Worm (Caenorhabditis elegans): ENCODE data around the gene F13A2.9.

DNA sequence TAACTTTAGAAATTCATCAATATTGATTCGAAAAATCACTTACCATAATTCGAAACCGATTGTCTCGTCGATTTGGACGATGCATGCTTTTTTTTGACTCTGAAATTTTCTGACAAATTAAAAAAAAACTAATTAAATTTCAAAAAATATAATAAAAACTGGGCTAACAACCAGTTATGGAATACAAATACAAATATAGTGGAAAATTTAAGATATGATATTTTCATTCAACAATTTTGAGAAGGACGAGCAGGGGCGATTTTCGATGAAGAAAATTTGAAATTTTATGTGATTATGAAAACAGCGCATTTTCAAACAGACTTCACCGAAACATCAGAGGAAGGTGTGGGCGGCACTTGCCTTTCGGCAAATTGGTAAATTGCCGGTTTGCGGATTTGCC is 5.0 kb downstream of the F13A2.9 start, which contains the start of gene F13A2.1:
- TF ChIP-seq unc-39 (tag; optimal IDR thresholded peaks at IDR 0.05) (no peak), nhr-237 (tag; optimal IDR thresholded peaks at IDR 0.05) (no peak), aly-2 (tag; optimal IDR thresholded peaks at IDR 0.05) (no peak), unc-62 (GFP tag; optimal IDR thresholded peaks at IDR 0.05) (no peak), skn-1 (tag; optimal IDR thresholded peaks at IDR 0.05) (no peak), ama-1 (optimal IDR thresholded peaks at IDR 0.05) (no peak), egl-5 (tag; optimal IDR thresholded peaks at IDR 0.05) (no peak), pqm-1 (tag; optimal IDR thresholded peaks at IDR 0.05) (no peak), jun-1 (tag; optimal IDR thresholded peaks at IDR 0.05) (no peak), tbx-2 (tag; optimal IDR thresholded peaks at IDR 0.05) (no peak), ztf-11 (tag; optimal IDR thresholded peaks at IDR 0.05) (no peak), lin-15B (tag; optimal IDR thresholded peaks at IDR 0.05) (no peak), nhr-67 (tag; optimal IDR thresholded peaks at IDR 0.05) (no peak)

All from whole organism, L3 larva.